Worm (Caenorhabditis elegans) whole organism, L3 larva: ENCODE results near the gene trm-1.

Source experiments
- ZK546.5 ChIP-seq: sonication (generic microtip); optimal IDR thresholded peaks from 2 replicates; lab custom pipeline; 2017; ENCODE audit warnings: missing biosample characterization, missing genetic modification characterization
- ceh-16 ChIP-seq: sonication (generic microtip); optimal IDR thresholded peaks from 2 replicates; lab custom pipeline; 2017; ENCODE audit warnings: missing biosample characterization, missing genetic modification characterization
- ceh-28 ChIP-seq: fragments of 150-350 bp; optimal IDR thresholded peaks from 2 replicates; lab custom pipeline; 2014; ENCODE audit warnings: missing biosample characterization, missing genetic modification reagents, missing genetic modification characterization
- fos-1 ChIP-seq: fragments of 150-350 bp; optimal IDR thresholded peaks from 2 replicates; lab custom pipeline; 2014; ENCODE audit warnings: missing biosample characterization, missing genetic modification characterization
- nfya-1 ChIP-seq: sonication (generic microtip); optimal IDR thresholded peaks from 2 replicates; lab custom pipeline; 2017; ENCODE audit warnings: missing genetic modification characterization, mild to moderate bottlenecking, missing compliant biosample characterization, antibody characterized with exemption, moderate library complexity; ENCODE audit not compliant: insufficient read depth
- nhr-12 ChIP-seq: fragments of 150-350 bp; optimal IDR thresholded peaks from 2 replicates; lab custom pipeline; 2014; ENCODE audit warnings: missing biosample characterization, missing genetic modification characterization
- tbx-2 ChIP-seq: sonication (generic microtip); optimal IDR thresholded peaks from 2 replicates; lab custom pipeline; 2016; ENCODE audit warnings: mild to moderate bottlenecking, missing genetic modification characterization, missing compliant biosample characterization

DNA sequence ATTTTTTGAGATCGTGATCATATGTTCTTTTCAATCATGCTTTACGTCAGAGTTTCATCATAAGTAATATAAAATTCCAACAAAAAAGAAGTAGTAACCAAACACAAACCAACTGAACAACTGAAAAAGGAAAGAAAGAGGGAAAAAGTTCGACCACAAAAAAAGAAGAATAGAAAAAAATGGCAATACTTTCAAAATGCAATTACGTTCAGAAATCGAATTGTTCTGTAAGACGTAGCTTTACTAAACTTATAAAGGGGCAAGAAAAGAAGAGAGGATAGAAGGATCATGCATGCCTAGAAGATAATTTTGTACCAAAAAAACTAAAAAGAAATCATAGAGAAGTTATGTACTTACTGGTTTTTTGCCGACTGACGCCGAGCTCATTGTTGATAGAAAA, 44.7 kb downstream of the trm-1 start:
- no peak for TF ChIP-seq tbx-2
- no peak for TF ChIP-seq nfya-1 (tag; lab: Kevin White, UChicago)
- no peak for TF ChIP-seq ceh-16 (tag; lab: Kevin White, UChicago)
- TF ChIP-seq nhr-12, result no peak
- TF ChIP-seq ceh-28 (tag; lab: Kevin White, UChicago), result no peak
- TF ChIP-seq ZK546.5 (tag; lab: Kevin White, UChicago), result no peak
- no peak for TF ChIP-seq fos-1 (tag; lab: Kevin White, UChicago)
